Fruit fly (Drosophila melanogaster): ENCODE results near the gene agt.

- TF ChIP-seq CG8478 (optimal IDR thresholded peaks at IDR 0.05) (no peak), CTCF (optimal IDR thresholded peaks at IDR 0.05) (no peak)
Measured at dm6 chr3R:6672303-6673007, 12.6 kb upstream of the agt start.

All from S2 (cell line).